Fruit fly (Drosophila melanogaster) whole organism, embryonic: ENCODE data around the gene CG13699.

ENCODE experiments used
- Awh ChIP-seq: fragments of 200-800 bp; sonication (Bioruptor generic); IDR thresholded peaks from 2 replicates; pipeline ENCODE4, ENCODE4 v1.3.6; 2022; ENCODE audit warnings: missing biosample characterization, missing genetic modification characterization
- CG10654 ChIP-seq: fragments of 200-800 bp; sonication (Bioruptor generic); optimal IDR thresholded peaks from 2 replicates; lab custom pipeline; 2016; ENCODE audit warnings: missing biosample characterization, missing genetic modification characterization
- CG11085 ChIP-seq: fragments of 200-800 bp; sonication (Bioruptor generic); IDR thresholded peaks from 2 replicates; pipeline ENCODE4 v1.3.6; 2022; ENCODE audit warnings: missing biosample characterization, missing genetic modification characterization
- CG17612 ChIP-seq: fragments of 200-800 bp; sonication (Bioruptor generic); IDR thresholded peaks from 2 replicates; pipeline ENCODE4 v1.3.6; 2022; ENCODE audit warnings: missing biosample characterization, missing genetic modification characterization
- CG18619 ChIP-seq: fragments of 200-800 bp; sonication (Bioruptor generic); optimal IDR thresholded peaks from 3 replicates; lab custom pipeline; 2017; ENCODE audit warnings: missing biosample characterization, mild to moderate bottlenecking, missing genetic modification characterization
- CG32532 ChIP-seq: fragments of 200-800 bp; sonication (Bioruptor generic); IDR thresholded peaks from 2 replicates; pipeline ENCODE4 v1.3.6; 2022; ENCODE audit warnings: missing biosample characterization, missing genetic modification characterization
- CG34224 ChIP-seq: fragments of 200-800 bp; sonication (Bioruptor generic); IDR thresholded peaks from 3 replicates; pipeline ENCODE4 v1.3.6; 2022; ENCODE audit warnings: missing biosample characterization, missing genetic modification characterization; ENCODE audit not compliant: partially characterized antibody
- CG7271 ChIP-seq: fragments of 200-800 bp; sonication (Bioruptor generic); optimal IDR thresholded peaks from 2 replicates; lab custom pipeline; 2018; ENCODE audit warnings: missing biosample characterization, mild to moderate bottlenecking, missing genetic modification characterization, moderate library complexity
- CG8089 ChIP-seq: fragments of 200-800 bp; sonication (Bioruptor generic); optimal IDR thresholded peaks from 3 replicates; lab custom pipeline; 2016; ENCODE audit warnings: missing biosample characterization, missing genetic modification characterization
- CG9876 ChIP-seq: fragments of 200-800 bp; sonication (Bioruptor generic); optimal IDR thresholded peaks from 2 replicates; lab custom pipeline; 2016; ENCODE audit warnings: missing biosample characterization, missing genetic modification characterization
- CoRest ChIP-seq: fragments of 200-800 bp; sonication (Bioruptor generic); optimal IDR thresholded peaks from 3 replicates; lab custom pipeline; 2018; ENCODE audit warnings: missing biosample characterization, mild to moderate bottlenecking, missing genetic modification characterization, moderate library complexity
- Hr39 ChIP-seq: fragments of >200 bp; optimal IDR thresholded peaks from 2 replicates; lab custom pipeline; 2017
- Jarid2 ChIP-seq: fragments of 200-800 bp; sonication (Bioruptor generic); optimal IDR thresholded peaks from 3 replicates; lab custom pipeline; 2017; ENCODE audit warnings: mild to moderate bottlenecking, missing biosample characterization, missing genetic modification reagents, missing genetic modification characterization
- Med ChIP-seq: fragments of 200-800 bp; sonication (Bioruptor generic); peaks from one replicate; lab custom pipeline; 2016; ENCODE audit warnings: missing biosample characterization, missing genetic modification characterization, mild to moderate bottlenecking, inconsistent platforms, moderate library complexity
- Meics ChIP-seq: fragments of 200-800 bp; sonication (Bioruptor generic); optimal IDR thresholded peaks from 2 replicates; lab custom pipeline; 2017; ENCODE audit warnings: missing biosample characterization, mild to moderate bottlenecking, missing genetic modification characterization
- Pdp1 ChIP-seq, 2 experiments: fragments of 200-800 bp; sonication (Bioruptor generic); optimal IDR thresholded peaks; 3 replicates each; lab custom pipeline; 2016; ENCODE audit warnings: missing biosample characterization in 2 of 2, missing genetic modification characterization in 2 of 2, mild to moderate bottlenecking in 1 of 2, moderate library complexity in 1 of 2
- Sry-δ ChIP-seq: fragments of 200-800 bp; sonication (Bioruptor generic); optimal IDR thresholded peaks from 2 replicates; lab custom pipeline; 2016; ENCODE audit warnings: missing biosample characterization, missing genetic modification characterization
- ab ChIP-seq: fragments of 200-800 bp; sonication (Bioruptor generic); optimal IDR thresholded peaks from 2 replicates; lab custom pipeline; 2016; ENCODE audit warnings: missing biosample characterization, missing genetic modification characterization
- amos ChIP-seq: fragments of 200-800 bp; sonication (Bioruptor generic); IDR thresholded peaks from 2 replicates; pipeline ENCODE4 v1.3.6; 2022; ENCODE audit warnings: missing biosample characterization, missing genetic modification characterization; ENCODE audit not compliant: partially characterized antibody
- ap ChIP-seq: fragments of 200-800 bp; sonication (Bioruptor generic); IDR thresholded peaks from 2 replicates; pipeline ENCODE4 v1.3.6; 2022; ENCODE audit warnings: missing biosample characterization, missing genetic modification characterization
- ara ChIP-seq: fragments of 200-800 bp; sonication (Bioruptor generic); IDR thresholded peaks from 2 replicates; pipeline ENCODE4 v1.3.6; 2022; ENCODE audit warnings: missing biosample characterization, missing genetic modification characterization
- cad ChIP-seq: fragments of >200 bp; optimal IDR thresholded peaks from 2 replicates; lab custom pipeline; 2017; ENCODE audit warnings: missing biosample characterization, missing genetic modification characterization
- chinmo ChIP-seq: fragments of 200-800 bp; sonication (Bioruptor generic); IDR thresholded peaks from 4 replicates; pipeline ENCODE4 v1.3.6; 2022; ENCODE audit warnings: missing biosample characterization, missing genetic modification characterization; ENCODE audit not compliant: partially characterized antibody
- corto ChIP-seq: fragments of 200-800 bp; sonication (Bioruptor generic); optimal IDR thresholded peaks from 2 replicates; lab custom pipeline; 2016; ENCODE audit warnings: missing biosample characterization, mild to moderate bottlenecking, missing genetic modification characterization, moderate library complexity
- crol ChIP-seq: fragments of 200-800 bp; sonication (Bioruptor generic); IDR thresholded peaks from 2 replicates; pipeline ENCODE4 v1.3.6; 2022; ENCODE audit warnings: missing biosample characterization, missing genetic modification characterization
- dati ChIP-seq: fragments of 200-800 bp; sonication (Bioruptor generic); IDR thresholded peaks from 2 replicates; pipeline ENCODE4 v1.3.6; 2022; ENCODE audit warnings: missing biosample characterization, missing genetic modification characterization
- ewg ChIP-seq: fragments of 200-800 bp; sonication (Bioruptor generic); optimal IDR thresholded peaks from 3 replicates; lab custom pipeline; 2017; ENCODE audit warnings: mild to moderate bottlenecking, missing biosample characterization, missing genetic modification reagents, missing genetic modification characterization
- pnt ChIP-seq: fragments of 200-800 bp; sonication (Bioruptor generic); optimal IDR thresholded peaks from 3 replicates; lab custom pipeline; 2016; ENCODE audit warnings: missing biosample characterization, missing genetic modification characterization
- ssp ChIP-seq: fragments of 200-800 bp; sonication (Bioruptor generic); IDR thresholded peaks from 2 replicates; pipeline ENCODE4 v1.3.6; 2022; ENCODE audit warnings: missing biosample characterization, missing genetic modification characterization
- tll ChIP-seq, 2 experiments: fragments of 200-800 bp in 1 of 2; fragments of >200 bp in 1 of 2; sonication (Bioruptor generic) in 1 of 2; optimal IDR thresholded peaks; 2 replicates each; lab custom pipeline; 2017 to 2019; ENCODE audit warnings: missing biosample characterization in 2 of 2, missing genetic modification characterization in 2 of 2, mild to moderate bottlenecking in 1 of 2, moderate library complexity in 1 of 2
- toy ChIP-seq: fragments of 200-800 bp; sonication (Bioruptor generic); IDR thresholded peaks from 2 replicates; pipeline ENCODE4 v1.3.6; 2022; ENCODE audit warnings: missing biosample characterization, missing genetic modification characterization
- tup ChIP-seq: fragments of 200-800 bp; sonication (Bioruptor generic); optimal IDR thresholded peaks from 2 replicates; lab custom pipeline; 2016; ENCODE audit warnings: missing biosample characterization, mild to moderate bottlenecking, missing genetic modification characterization, moderate library complexity
- vfl ChIP-seq: fragments of 200-800 bp; sonication (Bioruptor generic); optimal IDR thresholded peaks from 2 replicates; lab custom pipeline; 2016; ENCODE audit warnings: missing biosample characterization, missing genetic modification characterization
- wdn ChIP-seq: fragments of 200-800 bp; sonication (Bioruptor generic); IDR thresholded peaks from 2 replicates; pipeline ENCODE4 v1.3.6; 2022; ENCODE audit warnings: missing biosample characterization, missing genetic modification characterization
- zen ChIP-seq: fragments of 200-800 bp; sonication (Bioruptor generic); optimal IDR thresholded peaks from 3 replicates; lab custom pipeline; 2018; ENCODE audit warnings: missing biosample characterization, mild to moderate bottlenecking, missing genetic modification characterization, moderate library complexity
- zfh1 ChIP-seq: fragments of 200-800 bp; sonication (Bioruptor generic); IDR thresholded peaks from 3 replicates; pipeline ENCODE4 v1.3.6; 2022; ENCODE audit warnings: missing biosample characterization, missing genetic modification characterization

The CG13699 gene

dm6 chr3L:18173668-18174067, 11.3 kb upstream of the CG13699 start:
- TF ChIP-seq wdn (GFP tag; lab: Robert Waterston, UW) (no peak), CG7271 (tag; lab: Kevin White, UChicago) (peak; percentile 72), zen (tag; lab: Kevin White, UChicago) (peak; percentile 38), tll (GFP tag; optimal IDR thresholded peaks at IDR 0.05; lab: Kevin White, UChicago) (peak in 1 of 2 experiments; percentile 96), CG18619 (no peak), cad (GFP tag; lab: Kevin White, UChicago) (peak; percentile 97)

- no peak for TF ChIP-seq CG11085 (GFP tag; lab: Robert Waterston, UW)
- TF ChIP-seq zfh1, result no peak
- peak in 1 of 2 experiments; percentile 41 for TF ChIP-seq Pdp1 (GFP tag; optimal IDR thresholded peaks at IDR 0.05; lab: Kevin White, UChicago)
- TF ChIP-seq Meics, result no peak
- TF ChIP-seq ab (GFP tag; lab: Kevin White, UChicago), result no peak
Measured at dm6 chr3L:18172064-18172696, 9.9 kb upstream of the CG13699 start.

- peak; percentile 49 for TF ChIP-seq Hr39 (lab: Kevin White, UChicago)
- no peak for TF ChIP-seq vfl (GFP tag; lab: Kevin White, UChicago)
- no peak for TF ChIP-seq CG9876 (GFP tag; lab: Kevin White, UChicago)
- TF ChIP-seq CG18619, result no peak
- TF ChIP-seq tll (GFP tag; optimal IDR thresholded peaks at IDR 0.05; lab: Kevin White, UChicago), result no peak
- TF ChIP-seq ap (GFP tag; lab: Robert Waterston, UW), result no peak
- no peak for TF ChIP-seq amos
- no peak for TF ChIP-seq dati (GFP tag; lab: Robert Waterston, UW)
- TF ChIP-seq toy (GFP tag; lab: Robert Waterston, UW), result no peak
- TF ChIP-seq CG32532, result no peak
- no peak for TF ChIP-seq CG34224 (GFP tag; lab: Robert Waterston, UW)
- TF ChIP-seq ara (GFP tag; lab: Robert Waterston, UW), result 0 out of 2 replicates have a peak, but pooled peaks have one; percentile 20
- TF ChIP-seq CG8089, result no peak
- no peak for TF ChIP-seq tup (GFP tag; lab: Kevin White, UChicago)
- TF ChIP-seq pnt (GFP tag; lab: Kevin White, UChicago), result no peak
- TF ChIP-seq Sry-δ, result no peak
- peak; percentile 52; the same call in 1 of the 2 replicates for TF ChIP-seq crol (GFP tag; lab: Robert Waterston, UW)
- TF ChIP-seq chinmo (GFP tag; lab: Robert Waterston, UW), result 0 out of 4 replicates have a peak, but pooled peaks have one; percentile 57
- no peak for TF ChIP-seq CoRest
- TF ChIP-seq Awh, result no peak
- TF ChIP-seq Med, result no peak
- no peak for TF ChIP-seq corto
- no peak for TF ChIP-seq Jarid2
- no peak for TF ChIP-seq ssp (GFP tag; lab: Robert Waterston, UW)
- TF ChIP-seq ewg (GFP tag; lab: Kevin White, UChicago), result no peak
- no peak for TF ChIP-seq CG17612 (GFP tag; lab: Robert Waterston, UW)
- no peak for TF ChIP-seq CG10654 (GFP tag; lab: Kevin White, UChicago)
Measured at dm6 chr3L:18171093-18171492, 8.8 kb upstream of the CG13699 start.
